Fruit fly (Drosophila melanogaster) whole organism, larva: Measurements from ENCODE around the gene pHCl-1.

Experiments used
- noc ChIP-seq: fragments of 200-800 bp; sonication (Bioruptor generic); optimal IDR thresholded peaks from 3 replicates; lab custom pipeline; 2019; ENCODE audit warnings: missing biosample characterization, mild to moderate bottlenecking, missing genetic modification characterization, moderate library complexity

The pHCl-1 gene

DNA sequence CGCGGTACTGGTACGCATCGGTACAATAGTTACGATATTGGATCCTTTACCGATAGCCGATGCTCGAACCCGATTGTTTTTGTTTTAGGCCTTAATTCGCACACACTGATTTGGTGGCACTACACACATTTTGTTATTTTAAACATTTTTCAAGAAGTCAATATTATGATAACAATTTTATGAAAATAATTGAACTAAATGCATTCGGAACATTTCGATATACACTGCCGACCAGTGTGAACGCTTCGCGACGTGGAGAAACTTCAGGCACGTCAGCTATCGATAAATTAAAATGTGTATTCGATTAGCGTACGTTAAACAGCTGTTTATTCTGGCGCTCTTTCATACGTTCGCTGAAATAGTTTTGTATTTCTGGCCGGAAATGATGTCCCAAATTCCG lies 66.7 kb downstream of the pHCl-1 start, which contains the start of gene CG12713:
Gene CG12713, plus strand, starts transcription at position 319 of the 400 bp plus-strand sequence.
- no peak for TF ChIP-seq noc (tag; lab: Kevin White, UChicago)

DNA sequence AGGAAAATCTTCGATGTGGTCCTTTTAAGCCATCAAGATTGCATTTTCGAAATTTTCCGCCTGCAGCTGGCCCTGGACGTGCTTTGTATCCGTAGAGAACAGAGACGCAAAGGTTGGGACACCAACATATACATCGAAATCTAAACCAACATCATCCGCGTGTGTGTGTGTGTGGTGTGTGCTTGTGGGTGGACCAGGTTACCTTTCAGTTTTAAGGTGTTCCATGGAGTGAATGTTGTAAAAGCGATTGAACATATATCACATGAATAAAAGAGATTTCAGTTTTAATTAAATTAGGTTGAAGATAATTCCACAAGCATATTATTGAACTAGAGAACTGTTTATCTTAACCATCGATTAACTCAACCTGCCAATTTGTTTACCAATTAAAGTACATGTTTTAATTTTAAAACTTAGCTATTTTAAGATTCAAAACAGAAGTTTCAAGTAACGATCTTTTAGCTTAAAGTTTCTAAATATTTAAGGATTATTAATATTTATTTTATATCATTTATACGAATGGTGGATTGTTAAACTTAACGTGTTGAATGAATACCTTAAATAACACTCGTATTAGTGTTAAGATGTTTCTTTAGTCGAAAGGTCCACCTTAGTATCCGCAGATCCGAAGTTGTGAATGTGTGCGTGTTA lies 71.7 kb downstream of the pHCl-1 start:
- peak; percentile 93 for TF ChIP-seq noc (tag; lab: Kevin White, UChicago)

DNA sequence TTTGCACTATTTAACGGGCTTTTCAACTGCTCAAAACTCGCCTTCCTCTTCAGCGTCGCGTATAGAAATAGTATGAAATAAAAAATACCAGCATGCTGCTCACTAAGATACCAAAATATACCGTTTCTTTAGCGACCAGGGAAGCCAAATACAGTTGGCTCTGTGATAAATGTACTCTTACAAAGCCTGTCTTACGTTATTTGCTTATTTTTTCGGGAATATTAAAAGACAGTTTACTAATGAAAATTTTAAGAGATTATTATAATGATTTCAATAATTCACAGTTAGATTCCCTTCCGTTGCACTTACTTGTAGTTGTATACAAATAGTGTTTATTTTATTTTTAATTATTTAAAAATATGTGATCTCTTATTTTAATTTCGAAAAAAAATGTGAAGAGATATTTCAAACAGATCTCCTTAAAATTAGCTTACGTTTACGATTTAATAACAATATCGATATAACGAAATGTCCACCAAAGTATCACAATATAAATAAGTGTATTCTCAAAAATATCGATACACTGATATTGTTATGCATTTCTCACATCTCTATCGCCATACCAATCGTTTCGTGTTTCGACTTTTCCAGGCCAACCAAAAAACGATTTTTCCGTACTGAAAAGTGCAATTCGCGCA lies 72.4 kb downstream of the pHCl-1 start, which contains the start of the genes DCP2 and dbo:
Gene DCP2, minus strand, starts transcription at position 77 of the 638 bp plus-strand sequence.
Gene dbo, plus strand, starts transcription at position 542 of the 638 bp plus-strand sequence.
- TF ChIP-seq noc (tag; lab: Kevin White, UChicago) = no peak

DNA sequence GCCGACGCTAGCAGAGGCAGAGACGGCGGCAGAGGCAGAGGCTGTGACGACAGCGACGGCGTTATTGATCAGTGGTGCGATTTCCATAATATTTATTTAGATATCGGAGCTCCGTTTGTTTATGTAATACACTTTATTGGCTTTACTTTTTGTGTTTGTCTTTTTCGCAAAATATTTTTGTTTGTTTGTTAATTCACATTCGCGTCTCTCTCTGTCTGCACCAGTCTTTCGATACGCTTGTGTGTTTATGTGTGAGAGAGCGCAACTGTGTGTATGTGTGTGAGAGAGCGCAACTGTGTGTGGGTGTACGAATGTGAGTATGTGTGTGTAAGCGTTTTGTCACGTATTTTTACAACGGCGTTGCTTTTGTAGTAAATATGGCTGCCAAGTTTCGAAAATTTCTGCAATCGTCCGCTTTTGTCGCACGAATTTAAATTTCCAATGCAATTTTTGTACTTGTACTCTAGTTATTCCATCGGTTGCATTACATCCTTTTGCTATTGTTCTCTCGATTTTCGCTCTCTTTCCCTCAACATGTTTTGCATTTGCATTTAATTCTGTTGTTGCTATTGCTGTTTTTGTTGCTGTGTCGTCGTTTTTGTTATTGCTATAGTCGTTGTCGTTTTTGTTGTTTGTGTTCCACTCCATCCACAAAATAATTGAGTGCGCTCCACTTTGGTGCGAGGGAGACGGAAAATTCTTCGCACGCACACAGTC lies 73.2 kb downstream of the pHCl-1 start:
- TF ChIP-seq noc (tag; lab: Kevin White, UChicago) = peak; percentile 71

DNA sequence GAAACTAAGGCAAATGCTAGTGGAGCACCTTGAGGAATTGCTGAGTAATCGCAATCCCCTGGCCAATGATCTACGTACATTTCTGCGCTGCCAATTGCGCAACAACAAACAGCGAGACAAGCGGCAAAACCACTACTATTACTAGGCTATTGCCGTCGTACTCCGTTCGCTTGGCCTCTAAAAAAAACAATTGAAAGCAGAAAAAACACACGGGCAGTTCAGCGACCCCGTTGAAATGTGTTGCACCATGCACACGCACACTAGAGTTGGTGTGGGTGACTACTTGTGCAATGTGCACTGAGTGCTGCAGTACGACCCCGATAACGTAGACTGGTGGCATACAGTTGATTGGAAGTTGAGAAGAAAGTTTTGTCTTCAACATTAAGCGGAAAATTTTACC lies 74.3 kb downstream of the pHCl-1 start:
- TF ChIP-seq noc (tag; lab: Kevin White, UChicago) = no peak

DNA sequence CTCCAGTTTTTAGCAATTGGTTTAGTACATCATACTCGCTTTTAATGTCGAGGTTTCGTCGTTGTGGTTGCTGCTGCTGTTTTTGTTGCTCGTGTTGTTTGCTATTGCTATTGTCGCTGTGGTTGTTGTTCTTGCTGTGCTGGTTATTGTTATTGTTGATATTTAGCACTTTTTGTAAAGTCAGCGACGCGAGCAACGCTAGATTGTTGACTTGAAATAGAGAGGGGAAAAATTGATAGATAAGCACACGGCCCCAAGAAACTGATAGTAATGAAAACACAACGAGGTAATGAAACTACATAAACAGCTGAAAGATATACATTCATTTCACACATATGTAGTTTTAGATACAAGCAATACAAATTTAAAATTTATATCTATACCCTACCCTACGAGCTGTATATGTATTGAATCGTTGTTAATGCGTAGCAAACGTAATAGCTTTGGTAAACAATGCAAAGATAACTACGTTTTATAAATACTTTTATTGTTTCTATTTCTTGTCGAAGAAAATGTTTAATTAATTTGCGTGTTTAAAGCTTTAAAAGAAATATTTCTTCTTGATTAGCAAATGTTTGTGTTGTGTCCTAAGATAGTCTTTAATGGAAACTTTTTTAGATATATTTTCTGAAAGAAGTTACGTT lies 74.9 kb downstream of the pHCl-1 start:
- TF ChIP-seq noc (tag; lab: Kevin White, UChicago) = peak; percentile 13

DNA sequence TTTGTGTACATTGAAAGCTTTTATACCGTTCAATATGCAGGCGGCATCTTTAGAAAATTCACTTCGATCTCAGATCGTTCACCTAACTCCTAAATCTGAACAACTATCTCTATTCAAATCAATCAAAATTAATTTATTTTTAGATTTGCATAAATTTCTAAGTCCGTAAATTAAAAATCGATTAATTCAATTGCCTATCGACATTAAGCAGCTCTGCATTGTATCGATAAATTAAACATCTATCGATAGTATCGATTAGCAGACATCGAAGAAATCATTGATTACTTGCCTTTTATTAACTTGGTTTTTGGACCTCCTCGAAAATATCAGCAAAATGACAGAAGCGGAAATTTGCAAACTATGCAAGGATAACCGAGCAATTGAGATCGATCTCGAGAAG lies 82.1 kb downstream of the pHCl-1 start, which contains the start of gene CkIIalpha-i1:
Gene CkIIalpha-i1, plus strand, starts transcription at position 266 of the 400 bp plus-strand sequence.
- no peak for TF ChIP-seq noc (tag; lab: Kevin White, UChicago)

DNA sequence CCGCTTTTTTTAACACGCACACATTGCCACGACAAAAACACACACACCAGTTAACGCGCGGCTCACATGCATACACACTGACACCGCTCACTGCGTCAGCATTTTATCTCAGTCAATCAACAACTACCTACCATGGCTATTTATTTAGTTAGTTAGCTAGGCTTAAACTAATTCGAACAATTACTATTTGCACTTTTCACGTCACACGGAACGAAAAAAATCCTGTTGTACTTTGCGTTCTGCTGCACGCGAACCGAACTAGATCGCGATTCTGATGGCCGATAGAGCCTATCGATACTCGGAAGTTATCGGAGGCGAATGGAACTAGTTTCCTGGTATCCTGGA lies 82.7 kb downstream of the pHCl-1 start, which contains the start of gene fwe:
Gene fwe, minus strand, starts transcription at position 268 of the 345 bp plus-strand sequence.
- TF ChIP-seq noc (tag; lab: Kevin White, UChicago) = no peak

DNA sequence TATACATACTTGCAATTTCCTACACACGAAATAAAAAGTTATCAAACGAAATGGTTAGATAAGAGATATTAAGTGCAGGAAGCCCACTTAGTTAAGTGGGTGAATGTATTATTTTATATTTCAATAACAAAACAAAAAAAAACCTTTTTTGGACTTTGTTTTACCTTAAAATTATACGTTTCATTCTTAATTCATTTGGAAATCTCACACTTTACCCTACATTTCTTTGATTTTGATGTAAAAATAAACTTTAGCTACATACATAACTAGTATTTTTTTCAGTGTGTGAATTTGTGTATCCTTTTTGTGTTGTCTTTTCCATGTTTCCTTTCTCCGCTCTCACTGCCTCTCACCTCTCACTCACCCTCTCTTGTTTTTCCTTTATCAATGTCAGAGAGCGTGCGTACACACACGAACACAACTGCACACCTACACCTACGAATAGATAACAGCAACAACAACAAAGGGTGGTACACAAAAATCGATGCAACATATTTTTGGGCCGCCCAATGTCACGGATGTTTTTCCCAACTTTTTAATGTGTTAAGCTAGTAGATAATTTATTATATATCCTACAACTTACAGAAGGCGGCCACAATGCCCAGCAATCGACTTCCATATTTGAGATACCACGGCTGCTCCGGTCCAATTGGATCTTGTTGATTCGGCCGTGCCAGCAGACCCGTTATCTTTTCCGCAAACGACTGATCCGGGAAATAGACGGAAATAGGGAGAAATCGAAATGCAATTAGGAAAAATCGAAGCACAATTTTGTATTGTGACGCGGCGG lies 83.3 kb downstream of the pHCl-1 start:
- TF ChIP-seq noc (tag; lab: Kevin White, UChicago) = peak; percentile 70

DNA sequence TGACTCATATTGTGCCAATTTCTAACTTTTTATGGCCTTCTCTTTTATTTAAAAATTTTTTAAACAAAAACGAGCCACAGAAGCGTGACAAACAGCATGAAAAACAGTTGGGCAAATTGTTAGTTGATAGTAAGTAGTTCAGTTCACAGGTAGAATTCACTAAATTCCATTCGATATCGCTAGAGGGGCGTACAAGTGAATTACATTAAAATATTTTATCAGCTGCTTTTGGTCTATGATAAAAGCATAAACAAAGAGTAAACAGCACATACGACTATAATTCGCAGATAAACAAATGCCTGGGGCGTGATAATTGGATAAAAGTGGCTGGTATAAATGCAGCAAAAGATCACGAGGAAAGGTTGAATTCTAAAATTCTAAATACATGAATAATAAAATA lies 84.8 kb downstream of the pHCl-1 start:
- no peak for TF ChIP-seq noc (tag; lab: Kevin White, UChicago)

DNA sequence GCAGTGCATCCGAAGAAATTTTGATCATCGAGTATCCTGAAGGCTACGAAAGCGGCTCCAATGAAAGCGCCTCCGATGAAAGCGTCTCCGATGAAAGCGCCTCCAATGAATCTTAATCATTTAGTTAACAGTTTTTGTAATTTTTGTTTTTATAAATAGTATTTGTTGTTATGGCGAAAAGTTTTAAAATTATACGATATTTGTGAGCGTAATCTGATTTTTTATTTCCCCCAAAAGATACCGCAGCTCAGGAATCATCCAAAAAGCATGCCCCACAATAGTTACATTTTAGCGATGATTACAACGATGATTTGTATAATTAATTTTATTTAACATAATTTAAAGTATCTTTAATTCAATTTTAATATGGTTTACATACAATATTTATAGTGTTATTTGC lies 89.1 kb downstream of the pHCl-1 start:
- no peak for TF ChIP-seq noc (tag; lab: Kevin White, UChicago)

DNA sequence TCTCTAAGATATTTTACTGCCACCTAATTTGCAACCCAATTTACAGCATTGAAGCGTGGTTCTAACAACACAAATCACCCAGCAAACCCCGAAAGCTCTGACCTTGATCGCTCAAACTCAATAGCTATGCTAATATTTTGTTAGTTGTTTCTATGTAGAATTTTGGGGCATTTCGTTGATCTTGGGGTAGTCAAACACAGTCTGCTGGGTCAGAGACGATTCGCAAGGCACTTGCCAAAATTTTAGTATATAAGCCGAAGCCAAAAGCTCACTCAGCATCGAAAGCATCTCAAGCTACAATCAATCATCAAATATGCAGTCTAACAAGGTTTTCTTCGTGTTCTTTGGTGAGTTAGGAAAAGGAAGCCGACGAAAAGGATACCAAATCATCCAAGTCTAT lies 89.6 kb downstream of the pHCl-1 start, which contains the start of gene CG13445:
Gene CG13445, plus strand, starts transcription at position 301 of the 400 bp plus-strand sequence.
- no peak for TF ChIP-seq noc (tag; lab: Kevin White, UChicago)

DNA sequence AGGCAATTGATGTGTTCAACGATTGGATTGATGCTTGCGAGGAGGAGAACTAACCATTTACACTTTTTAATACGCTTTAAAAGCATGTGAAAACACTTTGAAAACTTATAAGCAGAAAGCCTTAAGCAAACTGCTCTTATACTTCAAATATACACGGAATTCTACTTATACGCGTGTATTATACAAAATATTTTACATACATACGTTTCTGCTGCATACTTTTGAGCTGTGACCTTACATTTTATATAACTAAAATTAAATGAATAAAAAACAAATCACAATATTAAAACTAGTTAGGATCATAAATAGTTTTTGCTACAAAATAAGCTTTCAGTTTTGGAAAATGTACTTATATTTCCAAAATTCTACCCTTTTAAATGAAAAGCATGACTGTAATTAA lies 90.2 kb downstream of the pHCl-1 start:
- TF ChIP-seq noc (tag; lab: Kevin White, UChicago) = no peak

DNA sequence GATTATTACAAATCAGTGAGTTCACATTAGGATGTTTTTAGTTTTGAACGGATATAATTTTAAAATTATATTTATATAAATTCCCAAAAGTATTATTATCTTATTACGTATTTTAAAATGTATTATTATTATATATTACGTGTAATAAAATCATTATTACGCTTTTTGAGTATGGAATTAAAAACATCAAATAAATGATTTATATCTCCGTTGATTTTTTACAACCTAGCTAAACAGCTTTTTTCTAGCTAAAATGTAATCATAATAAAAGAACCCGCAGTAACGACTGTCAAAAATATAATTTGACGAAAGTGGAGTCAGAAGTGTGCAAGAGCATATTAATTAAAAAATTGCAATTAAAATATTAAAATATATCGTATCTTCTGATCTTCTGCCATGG lies 90.8 kb downstream of the pHCl-1 start, which contains the start of gene CG6244:
Gene CG6244, plus strand, starts transcription at position 301 of the 400 bp plus-strand sequence.
- TF ChIP-seq noc (tag; lab: Kevin White, UChicago) = no peak

DNA sequence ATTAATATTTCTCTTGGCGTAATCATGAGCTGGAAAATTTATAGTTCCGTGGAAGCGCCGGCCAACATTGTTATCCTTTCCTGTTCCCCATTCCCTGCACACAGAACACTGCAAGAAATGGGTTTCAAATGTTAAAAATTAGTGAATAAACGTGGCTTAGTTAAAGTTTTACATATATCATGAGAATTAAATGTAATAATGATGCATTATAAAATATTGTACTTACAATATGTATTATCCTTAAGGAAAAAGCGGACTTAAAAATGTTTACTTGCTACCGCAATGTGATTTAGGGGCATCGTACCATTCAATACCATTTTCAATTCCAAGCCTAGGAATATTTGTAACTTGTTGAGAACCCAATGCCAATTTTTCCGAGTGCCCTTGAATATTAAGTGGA lies 96.2 kb downstream of the pHCl-1 start:
- TF ChIP-seq noc (tag; lab: Kevin White, UChicago) = no peak
